Worm (Caenorhabditis elegans) whole organism, L4 larva: ENCODE measurements around the gene C50F4.4.

Experiments
- D1046.2 ChIP-seq: fragments of 200-800 bp; sonication (Bioruptor generic); IDR thresholded peaks from 2 replicates; pipeline ENCODE4 v1.3.6; 2022; ENCODE audit warnings: missing genetic modification characterization, missing compliant biosample characterization
- F26F4.8 ChIP-seq: fragments of 200-800 bp; sonication (Bioruptor generic); conservative IDR thresholded peaks from 2 replicates; pipeline ENCODE4 v1.3.6; 2022; ENCODE audit warnings: missing genetic modification characterization, missing compliant biosample characterization
- F37D6.2 ChIP-seq: sonication (generic microtip); optimal IDR thresholded peaks from 2 replicates; lab custom pipeline; 2016; ENCODE audit warnings: mild to moderate bottlenecking, missing genetic modification characterization, missing compliant biosample characterization
- F49E8.2 ChIP-seq: sonication (generic microtip); optimal IDR thresholded peaks from 2 replicates; lab custom pipeline; 2016; ENCODE audit warnings: missing compliant biosample characterization, mild to moderate bottlenecking, missing genetic modification characterization, borderline replicate concordance
- Y105C5A.15 ChIP-seq: fragments of 200-800 bp; sonication (Bioruptor generic); IDR thresholded peaks from 2 replicates; pipeline ENCODE4 v1.3.6; 2022; ENCODE audit warnings: missing genetic modification characterization, missing compliant biosample characterization
- aha-1 ChIP-seq: fragments of 150-350 bp; peaks from one replicate; lab custom pipeline; 2014; ENCODE audit warnings: missing biosample characterization, missing genetic modification characterization
- ceh-20 ChIP-seq: fragments of 200-800 bp; sonication (Bioruptor generic); IDR thresholded peaks from 2 replicates; pipeline ENCODE4 v1.3.6; 2022; ENCODE audit warnings: missing genetic modification reagents, missing genetic modification characterization, missing compliant biosample characterization
- ceh-62 ChIP-seq: sonication (generic microtip); optimal IDR thresholded peaks from 2 replicates; lab custom pipeline; 2017; ENCODE audit warnings: missing biosample characterization, missing genetic modification characterization
- ces-1 ChIP-seq: fragments of 150-350 bp; sonication (generic microtip); optimal IDR thresholded peaks from 4 replicates; lab custom pipeline; 2014; ENCODE audit warnings: missing biosample characterization, missing genetic modification reagents, missing genetic modification characterization
- ctbp-1 ChIP-seq: fragments of 200-800 bp; sonication (Bioruptor generic); IDR thresholded peaks from 2 replicates; pipeline ENCODE4 v1.3.6; 2022; ENCODE audit warnings: missing genetic modification reagents, missing genetic modification characterization, missing compliant biosample characterization
- daf-16 ChIP-seq, 3 experiments: sonication (generic microtip); optimal IDR thresholded peaks; 2 replicates each; lab custom pipeline; 2016 to 2017; ENCODE audit warnings: missing genetic modification characterization in 3 of 3, missing genetic modification reagents in 3 of 3, mild to moderate bottlenecking in 2 of 3, missing compliant biosample characterization in 2 of 3, missing biosample characterization in 1 of 3, moderate library complexity in 1 of 3
- dmd-6 ChIP-seq: fragments of 200-800 bp; sonication (Bioruptor generic); IDR thresholded peaks from 2 replicates; pipeline ENCODE4 v1.3.6; 2022; ENCODE audit warnings: missing genetic modification reagents, missing genetic modification characterization, missing compliant biosample characterization
- egl-43 ChIP-seq: fragments of 200-800 bp; sonication (Bioruptor generic); IDR thresholded peaks from 2 replicates; pipeline ENCODE4 v1.3.6; 2022; ENCODE audit warnings: missing genetic modification reagents, missing genetic modification characterization, missing compliant biosample characterization
- fkh-10 ChIP-seq: fragments of 150-350 bp; optimal IDR thresholded peaks from 2 replicates; lab custom pipeline; 2014; ENCODE audit warnings: missing biosample characterization, missing genetic modification reagents, missing genetic modification characterization
- hif-1 ChIP-seq, 2 experiments: sonication (generic microtip); optimal IDR thresholded peaks; 2 replicates each; lab custom pipeline; 2016 to 2017; ENCODE audit warnings: missing compliant biosample characterization in 2 of 2, missing genetic modification characterization in 2 of 2, missing genetic modification reagents in 2 of 2, missing genotype in 2 of 2, mild to moderate bottlenecking in 1 of 2
- hlh-30 ChIP-seq: sonication (generic microtip); optimal IDR thresholded peaks from 2 replicates; lab custom pipeline; 2017; ENCODE audit warnings: antibody characterized with exemption, mild to moderate bottlenecking, missing genetic modification characterization, missing compliant biosample characterization; ENCODE audit not compliant: insufficient read depth
- hmg-1.1 ChIP-seq: fragments of 200-800 bp; sonication (Bioruptor generic); IDR thresholded peaks from 2 replicates; pipeline ENCODE4 v1.3.6; 2022; ENCODE audit warnings: missing genetic modification reagents, missing genetic modification characterization, missing compliant biosample characterization
- lin-13 ChIP-seq: fragments of 150-350 bp; optimal IDR thresholded peaks from 2 replicates; lab custom pipeline; 2014; ENCODE audit warnings: missing biosample characterization, missing genetic modification reagents, missing genetic modification characterization
- lin-38 ChIP-seq: fragments of 200-800 bp; sonication (Bioruptor generic); IDR thresholded peaks from 2 replicates; pipeline ENCODE4 v1.3.6; 2022; ENCODE audit warnings: missing genetic modification reagents, missing genetic modification characterization, missing compliant biosample characterization
- lsy-2 ChIP-seq, 2 experiments: fragments of 150-350 bp in 1 of 2; sonication (generic microtip) in 1 of 2; optimal IDR thresholded peaks; 2 replicates each; lab custom pipeline; 2014 to 2017; ENCODE audit warnings: missing biosample characterization in 2 of 2, missing genetic modification characterization in 2 of 2
- mdl-1 ChIP-seq, 2 experiments: fragments of 150-350 bp in 1 of 2; sonication (generic microtip) in 1 of 2; optimal IDR thresholded peaks; 2 replicates each; lab custom pipeline; 2014 to 2017; ENCODE audit warnings: missing biosample characterization in 2 of 2, missing genetic modification characterization in 2 of 2
- mep-1 ChIP-seq: fragments of 150-350 bp; sonication (generic microtip); optimal IDR thresholded peaks from 3 replicates; lab custom pipeline; 2014; ENCODE audit warnings: missing biosample characterization, missing genetic modification characterization
- mes-2 ChIP-seq: sonication (generic microtip); optimal IDR thresholded peaks from 2 replicates; lab custom pipeline; 2016; ENCODE audit warnings: missing genotype, mild to moderate bottlenecking, missing genetic modification characterization, missing compliant biosample characterization; ENCODE audit not compliant: poor library complexity, severe bottlenecking
- mxl-3 ChIP-seq: fragments of 200-800 bp; sonication (Bioruptor generic); optimal IDR thresholded peaks from 2 replicates; lab custom pipeline; 2018; ENCODE audit warnings: mild to moderate bottlenecking, missing genetic modification characterization, missing compliant biosample characterization
- nhr-102 ChIP-seq: sonication (generic microtip); optimal IDR thresholded peaks from 2 replicates; lab custom pipeline; 2016; ENCODE audit warnings: mild to moderate bottlenecking, missing genetic modification characterization, moderate library complexity, missing compliant biosample characterization
- nhr-48 ChIP-seq: sonication (generic microtip); optimal IDR thresholded peaks from 2 replicates; lab custom pipeline; 2016; ENCODE audit warnings: mild to moderate bottlenecking, missing genetic modification characterization, missing compliant biosample characterization
- pha-4 ChIP-seq, 2 experiments: fragments of 150-350 bp in 1 of 2; fragments of 200-800 bp in 1 of 2; sonication (Bioruptor generic) in 1 of 2; IDR thresholded peaks in 1 of 2; optimal IDR thresholded peaks in 1 of 2; 2 replicates each; pipeline versions ENCODE4 v1.3.6 to Lab custom; 2014 to 2022; ENCODE audit warnings: missing genetic modification characterization in 2 of 2, missing genetic modification reagents in 2 of 2, missing biosample characterization in 1 of 2, missing compliant biosample characterization in 1 of 2
- rbr-2 ChIP-seq: sonication (generic microtip); optimal IDR thresholded peaks from 2 replicates; lab custom pipeline; 2016; ENCODE audit warnings: missing genotype, missing genetic modification characterization, missing compliant biosample characterization
- unc-62 ChIP-seq, 3 experiments: fragments of 150-350 bp in 1 of 3; sonication (generic microtip); optimal IDR thresholded peaks in 2 of 3; peaks in 1 of 3; 1 replicate in 1 of 3; 2 replicates in 2 of 3; lab custom pipeline; 2014 to 2017; ENCODE audit warnings: missing biosample characterization in 3 of 3, missing genetic modification characterization in 3 of 3, missing genetic modification reagents in 3 of 3, missing genotype in 1 of 3
- vab-7 ChIP-seq: fragments of 200-800 bp; sonication (Bioruptor generic); IDR thresholded peaks from 2 replicates; pipeline ENCODE4 v1.3.6; 2022; ENCODE audit warnings: missing genetic modification reagents, missing genetic modification characterization, missing compliant biosample characterization
- zag-1 ChIP-seq: fragments of 150-350 bp; optimal IDR thresholded peaks from 2 replicates; lab custom pipeline; 2014; ENCODE audit warnings: missing biosample characterization, missing genetic modification characterization
- zfp-2 ChIP-seq: sonication (generic microtip); optimal IDR thresholded peaks from 2 replicates; lab custom pipeline; 2016; ENCODE audit warnings: mild to moderate bottlenecking, missing genetic modification characterization, missing compliant biosample characterization
- zfp-3 ChIP-seq: fragments of 200-800 bp; sonication (Bioruptor generic); conservative IDR thresholded peaks from 2 replicates; pipeline ENCODE4 v1.3.6; 2022; ENCODE audit warnings: missing genetic modification reagents, missing genetic modification characterization, missing compliant biosample characterization

The C50F4.4 gene

DNA sequence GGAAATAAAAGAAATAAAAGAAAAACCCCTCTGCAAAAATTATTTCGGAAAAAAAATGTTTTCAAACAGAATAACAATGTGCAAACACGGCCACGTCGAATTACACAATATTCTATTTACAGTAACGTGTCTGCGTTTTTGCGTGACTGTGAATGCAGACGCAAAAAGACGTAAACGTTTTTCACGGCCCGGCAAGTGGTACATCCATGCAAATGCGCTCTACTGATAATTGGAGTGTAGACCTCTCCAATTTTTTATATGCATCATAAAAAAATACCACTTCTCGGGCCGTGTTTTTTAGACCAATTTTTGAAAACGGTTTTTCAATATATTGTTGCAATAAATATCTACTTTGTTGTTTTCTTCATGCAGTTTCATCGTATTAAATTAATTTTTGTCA lies 12.9 kb downstream of the C50F4.4 start, which contains the start of gene nstp-10 (continued):
- TF ChIP-seq lin-38 (peak; percentile 98), lin-13 (GFP tag; lab: Kevin White, UChicago) (peak; percentile 34), pha-4 (GFP tag; IDR thresholded peaks at IDR 0.05; lab: Robert Waterston, UW) (no peak), pha-4 (tag; optimal IDR thresholded peaks at IDR 0.05; lab: Kevin White, UChicago) (peak; percentile 8), F26F4.8 (GFP tag; lab: Robert Waterston, UW) (no peak), nhr-102 (tag; lab: Kevin White, UChicago) (no peak), F49E8.2 (tag; lab: Kevin White, UChicago) (peak; percentile 94), aha-1 (tag; lab: Kevin White, UChicago) (peak; percentile 94)
- TF ChIP-seq, all 104 proteins: peak for 27

ce11 chrV:9550313-9550712 lies 13.7 kb downstream of the C50F4.4 start, which contains the start of gene ehbp-1:
Gene ehbp-1, plus strand, starts transcription at chrV:9550644.
- TF ChIP-seq vab-7: no peak
- no peak for TF ChIP-seq dmd-6 (GFP tag; lab: Robert Waterston, UW)
- TF ChIP-seq ctbp-1 (GFP tag; lab: Robert Waterston, UW): 0 out of 2 replicates have a peak, but pooled peaks have one; percentile 33
- peak; percentile 21 for TF ChIP-seq mxl-3 (GFP tag; lab: Kevin White, UChicago)
- peak; percentile 26 for TF ChIP-seq ces-1 (GFP tag; lab: Kevin White, UChicago)

DNA sequence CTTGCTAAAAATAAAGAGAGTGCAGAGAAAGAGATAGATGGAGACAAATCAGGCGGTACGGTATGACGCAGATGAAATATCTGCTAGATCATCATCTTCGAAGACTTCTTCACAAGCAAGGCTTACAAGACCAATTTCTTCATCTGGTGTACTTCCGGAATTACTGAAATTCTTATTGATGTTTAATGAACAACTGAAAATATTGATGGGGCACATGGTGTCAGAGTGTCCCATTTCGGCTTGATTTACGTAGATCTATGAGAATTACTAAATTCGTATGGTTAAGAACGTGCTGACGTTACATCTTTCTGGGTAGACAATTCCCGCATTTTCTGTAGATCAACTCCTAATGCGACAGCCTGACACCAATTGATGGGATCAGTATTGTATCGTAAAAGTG lies 20.1 kb downstream of the C50F4.4 start:
- TF ChIP-seq unc-62 (GFP tag; optimal IDR thresholded peaks at IDR 0.05 in 1 of 2; lab: Kevin White, UChicago): peak in 1 of 2 experiments; percentile 94
- TF ChIP-seq unc-62 (tag; optimal IDR thresholded peaks at IDR 0.05; lab: Kevin White, UChicago): no peak
- no peak for TF ChIP-seq pha-4 (GFP tag; IDR thresholded peaks at IDR 0.05; lab: Robert Waterston, UW)
- no peak for TF ChIP-seq pha-4 (tag; optimal IDR thresholded peaks at IDR 0.05; lab: Kevin White, UChicago)
- no peak for TF ChIP-seq D1046.2 (GFP tag; lab: Robert Waterston, UW)

- TF ChIP-seq ceh-62 (no peak), hmg-1.1 (GFP tag; lab: Robert Waterston, UW) (peak; percentile 61), ceh-20 (GFP tag; lab: Robert Waterston, UW) (0 out of 2 replicates have a peak, but pooled peaks have one; percentile 22), F37D6.2 (tag; lab: Kevin White, UChicago) (peak; percentile 75), nhr-102 (tag; lab: Kevin White, UChicago) (no peak), mes-2 (tag; lab: Kevin White, UChicago) (peak; percentile 10), fkh-10 (GFP tag; lab: Kevin White, UChicago) (peak; percentile 90), egl-43 (GFP tag; lab: Robert Waterston, UW) (peak; percentile 81), lsy-2 (tag; optimal IDR thresholded peaks at IDR 0.05; lab: Kevin White, UChicago) (peak; percentile 41 to 69), zag-1 (tag; lab: Kevin White, UChicago) (no peak), dmd-6 (GFP tag; lab: Robert Waterston, UW) (0 out of 2 replicates have a peak, but pooled peaks have one; percentile 14), zfp-2 (no peak), ctbp-1 (GFP tag; lab: Robert Waterston, UW) (peak; percentile 91), Y105C5A.15 (no peak), daf-16 (GFP tag; optimal IDR thresholded peaks at IDR 0.05; lab: Kevin White, UChicago) (no peak), daf-16 (tag; optimal IDR thresholded peaks at IDR 0.05; lab: Kevin White, UChicago) (no peak), hif-1 (tag; optimal IDR thresholded peaks at IDR 0.05; lab: Kevin White, UChicago) (peak in 1 of 2 experiments; percentile 33), unc-62 (GFP tag; optimal IDR thresholded peaks at IDR 0.05 in 1 of 2; lab: Kevin White, UChicago) (peak in 1 of 2 experiments; percentile 81), unc-62 (tag; optimal IDR thresholded peaks at IDR 0.05; lab: Kevin White, UChicago) (no peak), rbr-2 (tag; lab: Kevin White, UChicago) (peak; percentile 87), zfp-3 (GFP tag; lab: Robert Waterston, UW) (no peak), mep-1 (tag; lab: Kevin White, UChicago) (peak; percentile 58), mdl-1 (tag; optimal IDR thresholded peaks at IDR 0.05; lab: Kevin White, UChicago) (peak in 1 of 2 experiments; percentile 84), hlh-30 (tag; lab: Kevin White, UChicago) (peak; percentile 56), nhr-48 (tag; lab: Kevin White, UChicago) (peak; percentile 13)
Measured at ce11 chrV:9561624-9562179, 25.1 kb downstream of the C50F4.4 start, which contains the start of gene rgef-1. Gene rgef-1, minus strand, starts transcription at chrV:9561674.
